Fruit fly (Drosophila melanogaster): Measurements from ENCODE around the gene Mkp.

The Mkp gene

DNA sequence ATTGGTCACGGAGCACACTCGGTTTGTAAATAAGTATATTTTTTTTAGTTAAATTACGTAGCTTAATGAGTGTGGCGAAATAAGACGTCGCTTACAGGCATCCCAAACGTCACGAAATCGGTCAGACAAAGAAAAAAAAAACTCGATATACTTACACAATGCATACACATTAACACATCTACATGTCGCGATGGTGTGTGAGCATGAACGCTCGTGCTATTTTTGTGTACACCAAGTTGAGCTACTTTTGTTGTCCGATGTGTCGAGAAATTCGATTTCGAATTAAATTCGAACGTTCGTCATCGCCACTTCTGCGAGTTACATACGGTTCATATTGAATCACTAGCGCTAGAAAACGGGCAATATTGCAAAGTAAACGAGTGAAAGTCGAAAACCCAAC is 40.8 kb upstream of the Mkp start (continued):
- TF ChIP-seq Nf-YA (GFP tag; IDR thresholded peaks at IDR 0.05) (0 out of 2 replicates have a peak, but pooled peaks have one; percentile 33), GATAe (GFP tag; conservative IDR thresholded peaks at IDR 0.05) (no peak), CG10366 (GFP tag; IDR thresholded peaks at IDR 0.05) (no peak), jigr1 (GFP tag; IDR thresholded peaks at IDR 0.05) (no peak), E2f2 (GFP tag; IDR thresholded peaks at IDR 0.05) (no peak), cwo (GFP tag; optimal IDR thresholded peaks at IDR 0.05) (no peak), CG31388 (GFP tag; optimal IDR thresholded peaks at IDR 0.05) (no peak), slou (GFP tag; optimal IDR thresholded peaks at IDR 0.05) (no peak), Mrtf (GFP tag; IDR thresholded peaks at IDR 0.05) (no peak), CTCF (GFP tag; optimal IDR thresholded peaks at IDR 0.05) (no peak), CG7745 (tag; optimal IDR thresholded peaks at IDR 0.05) (no peak), CG5245 (GFP tag; optimal IDR thresholded peaks at IDR 0.05) (no peak), psq (GFP tag; optimal IDR thresholded peaks at IDR 0.05) (no peak), CG2116 (GFP tag; optimal IDR thresholded peaks at IDR 0.05) (peak; percentile 0), CG10147 (GFP tag; optimal IDR thresholded peaks at IDR 0.05) (no peak), vfl (GFP tag; optimal IDR thresholded peaks at IDR 0.05) (no peak), ro (GFP tag; IDR thresholded peaks at IDR 0.05) (no peak), hkb (optimal IDR thresholded peaks at IDR 0.05) (no peak), hkb (GFP tag; IDR thresholded peaks at IDR 0.05) (0 out of 2 replicates have a peak, but pooled peaks have one; percentile 12), CG2120 (GFP tag; optimal IDR thresholded peaks at IDR 0.05) (no peak), CG2199 (GFP tag; IDR thresholded peaks at IDR 0.05) (peak; percentile 58; the same call in 1 of the 3 replicates), D19B (GFP tag; optimal IDR thresholded peaks at IDR 0.05) (no peak), her (GFP tag; optimal IDR thresholded peaks at IDR 0.05) (no peak), BEAF-32 (GFP tag; optimal IDR thresholded peaks at IDR 0.05) (no peak), crc (GFP tag; optimal IDR thresholded peaks at IDR 0.05) (no peak), CG8388 (GFP tag; optimal IDR thresholded peaks at IDR 0.05) (no peak), CG1832 (GFP tag; optimal IDR thresholded peaks at IDR 0.05) (no peak), Sox102F (GFP tag; optimal IDR thresholded peaks at IDR 0.05) (no peak), otp (GFP tag; IDR thresholded peaks at IDR 0.05) (no peak), shn (GFP tag; optimal IDR thresholded peaks at IDR 0.05) (no peak), Dp (GFP tag; optimal IDR thresholded peaks at IDR 0.05) (no peak), Dip3 (GFP tag; optimal IDR thresholded peaks at IDR 0.05) (no peak), corto (GFP tag; optimal IDR thresholded peaks at IDR 0.05) (peak; percentile 12), slbo (GFP tag; IDR thresholded peaks at IDR 0.05) (no peak), BtbVII (GFP tag; optimal IDR thresholded peaks at IDR 0.05) (peak; percentile 12), YL-1 (GFP tag; optimal IDR thresholded peaks at IDR 0.05) (no peak), tx (GFP tag; optimal IDR thresholded peaks at IDR 0.05) (no peak), Atf6 (GFP tag; IDR thresholded peaks at IDR 0.05) (no peak), ato (GFP tag; IDR thresholded peaks at IDR 0.05; ENCODE audit: partially characterized antibody) (no peak), CG4404 (GFP tag; IDR thresholded peaks at IDR 0.05) (no peak), CG12942 (GFP tag; optimal IDR thresholded peaks at IDR 0.05) (no peak), ranshi (GFP tag; IDR thresholded peaks at IDR 0.05) (no peak), CG32767 (GFP tag; IDR thresholded peaks at IDR 0.05) (peak; percentile 92), vvl (GFP tag; IDR thresholded peaks at IDR 0.05) (peak; percentile 36; the same call in 1 of the 2 replicates), CG10267 (tag; optimal IDR thresholded peaks at IDR 0.05) (no peak), Xbp1 (GFP tag; optimal IDR thresholded peaks at IDR 0.05) (no peak), ATbp (GFP tag; optimal IDR thresholded peaks at IDR 0.05) (no peak), stc (GFP tag; IDR thresholded peaks at IDR 0.05) (no peak), klu (GFP tag; IDR thresholded peaks at IDR 0.05) (no peak), Ravus (GFP tag; IDR thresholded peaks at IDR 0.05) (no peak), h (optimal IDR thresholded peaks at IDR 0.05) (no peak), Pdp1 (GFP tag; optimal IDR thresholded peaks at IDR 0.05) (peak in 1 of 2 experiments; percentile 91), dati (GFP tag; IDR thresholded peaks at IDR 0.05) (no peak), Dip2 (GFP tag; IDR thresholded peaks at IDR 0.05) (no peak)

Measured in whole organism, embryonic.